Worm (Caenorhabditis elegans): ENCODE data around the gene R11D1.13.

Gene R11D1.13

DNA sequence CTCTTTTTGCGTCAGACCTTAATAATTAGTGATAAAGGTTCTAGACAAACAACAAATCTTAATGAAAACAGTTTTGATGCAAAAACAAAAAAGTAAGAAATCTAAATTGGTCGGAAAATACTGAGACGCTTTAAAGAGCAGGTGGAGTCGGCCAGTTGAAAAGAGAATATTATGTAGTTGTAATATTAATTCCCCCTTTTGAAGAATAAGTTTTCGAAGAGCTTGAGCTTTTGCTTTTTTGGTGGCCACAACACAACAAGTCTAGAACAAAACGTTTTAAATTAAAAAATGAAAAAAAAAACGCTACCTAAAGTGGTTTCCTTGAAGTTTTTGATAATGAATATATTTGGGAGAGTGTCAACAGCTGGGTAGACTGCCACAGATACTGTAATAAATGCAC is 10.5 kb upstream of the R11D1.13 start, which contains the start of gene str-178:
TSS of gene str-178 (minus strand) at position 101 of the 400 bp plus-strand sequence.
- TF ChIP-seq dao-5 (tag; optimal IDR thresholded peaks at IDR 0.05) = no peak
- no peak for TF ChIP-seq him-1 (tag; optimal IDR thresholded peaks at IDR 0.05)
- TF ChIP-seq W03F9.2 (tag; optimal IDR thresholded peaks at IDR 0.05) = no peak

DNA sequence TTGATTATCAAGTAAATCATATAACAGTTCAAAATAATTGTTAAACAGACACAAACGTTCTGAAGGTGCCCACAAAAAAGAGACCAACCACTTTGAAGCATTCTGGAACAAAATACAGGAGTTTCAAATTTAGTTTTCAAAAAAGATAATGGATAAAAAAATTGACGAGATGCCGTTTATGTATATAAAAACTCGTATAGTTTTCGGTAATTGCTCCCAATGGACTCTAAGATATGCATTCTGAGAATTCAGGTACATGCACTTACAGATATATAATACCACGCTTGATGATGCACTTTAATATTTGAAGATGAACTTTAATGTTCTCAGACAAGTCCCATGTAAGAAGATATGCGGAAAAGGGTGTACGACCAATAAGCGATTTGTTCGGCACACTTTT is 8.3 kb upstream of the R11D1.13 start, which contains the start of gene str-181:
TSS of gene str-181 (minus strand) at position 101 of the 400 bp plus-strand sequence.
- TF ChIP-seq W03F9.2 (tag; optimal IDR thresholded peaks at IDR 0.05) = no peak
- TF ChIP-seq him-1 (tag; optimal IDR thresholded peaks at IDR 0.05) = no peak
- TF ChIP-seq dao-5 (tag; optimal IDR thresholded peaks at IDR 0.05) = no peak

- no peak for TF ChIP-seq W03F9.2 (tag; optimal IDR thresholded peaks at IDR 0.05)
- no peak for TF ChIP-seq him-1 (tag; optimal IDR thresholded peaks at IDR 0.05)
- TF ChIP-seq dao-5 (tag; optimal IDR thresholded peaks at IDR 0.05) = no peak
Measured at ce11 chrV:12719713-12720112, 7.2 kb upstream of the R11D1.13 start, which contains the start of gene R11D1.7. Gene R11D1.7, plus strand, starts transcription at chrV:12720013.

DNA sequence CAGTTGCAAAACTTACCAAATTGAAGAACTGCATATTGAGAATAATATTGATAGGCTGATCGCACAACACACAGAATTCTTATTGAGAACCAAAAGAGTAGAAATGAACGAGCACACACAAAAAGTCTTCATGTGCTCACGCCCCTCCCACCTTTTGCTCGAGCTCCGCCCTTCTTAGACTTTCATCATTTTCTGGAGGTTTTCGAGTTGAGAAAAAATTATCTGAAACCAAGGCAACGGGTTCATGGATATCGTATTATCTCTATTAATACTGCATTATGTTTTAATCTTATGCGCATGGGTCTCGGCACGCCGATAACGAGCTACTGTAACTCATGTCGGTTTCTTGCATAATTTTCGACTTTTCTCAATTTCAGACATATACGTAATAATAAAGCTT is 1.1 kb upstream of the R11D1.13 start, which contains the start of gene R11D1.12:
TSS of gene R11D1.12 (minus strand) at position 101 of the 400 bp plus-strand sequence.
- TF ChIP-seq dao-5 (tag; optimal IDR thresholded peaks at IDR 0.05) = no peak
- TF ChIP-seq W03F9.2 (tag; optimal IDR thresholded peaks at IDR 0.05) = no peak
- no peak for TF ChIP-seq him-1 (tag; optimal IDR thresholded peaks at IDR 0.05)

- TF ChIP-seq dao-5 (tag; optimal IDR thresholded peaks at IDR 0.05) (no peak), him-1 (tag; optimal IDR thresholded peaks at IDR 0.05) (peak; percentile 15), W03F9.2 (tag; optimal IDR thresholded peaks at IDR 0.05) (peak; percentile 93)
Measured at ce11 chrV:12728062-12728665, 1.2 kb downstream of the R11D1.13 start, which contains the start of the genes rpl-28 and mrpl-49. Gene rpl-28, minus strand, starts transcription at chrV:12728112. Gene mrpl-49, plus strand, starts transcription at chrV:12728631.

- TF ChIP-seq dao-5 (tag; optimal IDR thresholded peaks at IDR 0.05) (no peak), W03F9.2 (tag; optimal IDR thresholded peaks at IDR 0.05) (no peak), him-1 (tag; optimal IDR thresholded peaks at IDR 0.05) (no peak)
Measured at ce11 chrV:12729220-12729619, 2.3 kb downstream of the R11D1.13 start, which contains the start of gene R11D1.10. Gene R11D1.10, plus strand, starts transcription at chrV:12729520.

DNA sequence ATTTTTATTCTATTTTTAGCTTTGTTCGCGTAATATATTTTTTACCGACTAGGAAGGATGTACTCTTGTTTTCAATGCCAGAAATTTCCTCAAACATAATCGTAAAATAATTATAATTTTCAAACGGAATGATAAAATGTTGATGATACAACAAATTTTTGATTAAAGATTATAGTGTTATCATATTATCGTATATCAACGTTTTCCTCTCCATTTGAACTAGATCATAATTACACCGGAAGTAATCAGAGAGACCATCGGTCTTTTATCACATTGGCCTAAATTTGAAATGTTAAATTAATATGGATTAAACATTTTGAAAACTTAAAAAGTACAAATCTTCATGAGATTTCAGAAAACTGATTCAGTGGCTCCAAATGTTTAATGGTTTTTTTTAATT is 5.8 kb downstream of the R11D1.13 start:
- TF ChIP-seq him-1 (tag; optimal IDR thresholded peaks at IDR 0.05) = no peak
- TF ChIP-seq dao-5 (tag; optimal IDR thresholded peaks at IDR 0.05) = no peak
- no peak for TF ChIP-seq W03F9.2 (tag; optimal IDR thresholded peaks at IDR 0.05)

DNA sequence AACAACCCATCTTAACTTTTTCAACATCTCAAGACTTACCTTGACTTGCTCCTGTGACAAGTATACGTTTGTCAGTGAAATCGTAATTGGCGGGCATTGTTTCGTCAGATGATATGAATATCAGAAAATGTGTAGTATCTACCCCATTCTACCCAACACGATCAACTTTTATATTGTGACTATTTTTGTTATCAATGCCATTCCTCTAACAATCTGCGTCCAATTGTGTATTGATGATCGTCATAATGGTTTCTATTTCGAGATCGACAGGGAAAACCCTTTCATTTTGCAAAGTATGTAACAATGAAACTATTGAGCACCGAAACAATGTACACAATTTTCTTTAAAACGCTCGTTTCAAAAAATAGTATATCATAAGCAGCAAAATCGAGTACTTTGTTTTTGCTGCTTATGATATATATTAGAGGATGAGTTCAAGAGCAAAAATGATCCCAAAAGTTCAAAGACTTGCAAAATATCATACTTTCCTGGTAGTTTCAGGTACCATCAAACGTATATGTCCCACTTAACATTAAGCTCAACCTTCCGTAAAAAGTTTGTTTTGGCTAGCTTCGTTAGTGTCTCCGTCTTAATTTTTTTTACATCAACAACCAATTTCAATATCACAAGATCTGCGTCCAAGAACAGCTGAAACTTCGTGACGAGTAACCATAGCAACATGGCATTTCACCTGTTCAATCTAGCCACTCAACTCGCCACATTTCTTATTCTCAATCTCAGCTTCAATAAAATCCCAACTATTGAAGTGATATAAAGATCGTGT is 6.7 kb downstream of the R11D1.13 start, which contains the start of the genes dhs-21 and xbx-9:
TSS of gene dhs-21 (minus strand) at position 181 of the 784 bp plus-strand sequence.
TSS of gene xbx-9 (plus strand) at position 734 of the 784 bp plus-strand sequence.
- TF ChIP-seq him-1 (tag; optimal IDR thresholded peaks at IDR 0.05) (no peak), W03F9.2 (tag; optimal IDR thresholded peaks at IDR 0.05) (no peak), dao-5 (tag; optimal IDR thresholded peaks at IDR 0.05) (no peak)

- TF ChIP-seq him-1 (tag; optimal IDR thresholded peaks at IDR 0.05) = no peak
- no peak for TF ChIP-seq dao-5 (tag; optimal IDR thresholded peaks at IDR 0.05)
- TF ChIP-seq W03F9.2 (tag; optimal IDR thresholded peaks at IDR 0.05) = no peak
Measured at ce11 chrV:12736166-12736753, 9.3 kb downstream of the R11D1.13 start, which contains the start of gene cky-1. Gene cky-1, plus strand, starts transcription at chrV:12736703.

ce11 chrV:12741684-12742083 is 14.7 kb downstream of the R11D1.13 start, which contains the start of gene hrg-7:
Gene hrg-7, plus strand, starts transcription at chrV:12742041.
- no peak for TF ChIP-seq dao-5 (tag; optimal IDR thresholded peaks at IDR 0.05)
- no peak for TF ChIP-seq W03F9.2 (tag; optimal IDR thresholded peaks at IDR 0.05)
- TF ChIP-seq him-1 (tag; optimal IDR thresholded peaks at IDR 0.05) = no peak

ce11 chrV:12743778-12744502 is 17.0 kb downstream of the R11D1.13 start:
- TF ChIP-seq dao-5 (tag; optimal IDR thresholded peaks at IDR 0.05) = no peak
- no peak for TF ChIP-seq him-1 (tag; optimal IDR thresholded peaks at IDR 0.05)
- no peak for TF ChIP-seq W03F9.2 (tag; optimal IDR thresholded peaks at IDR 0.05)

ce11 chrV:12744979-12745378 is 18.0 kb downstream of the R11D1.13 start, which contains the start of gene C15C8.7:
Gene C15C8.7, minus strand, starts transcription at chrV:12745050.
- TF ChIP-seq dao-5 (tag; optimal IDR thresholded peaks at IDR 0.05) (no peak), W03F9.2 (tag; optimal IDR thresholded peaks at IDR 0.05) (no peak), him-1 (tag; optimal IDR thresholded peaks at IDR 0.05) (no peak)

- TF ChIP-seq dao-5 (tag; optimal IDR thresholded peaks at IDR 0.05) (no peak), W03F9.2 (tag; optimal IDR thresholded peaks at IDR 0.05) (no peak), him-1 (tag; optimal IDR thresholded peaks at IDR 0.05) (no peak)
Measured at ce11 chrV:12747431-12747830, 20.5 kb downstream of the R11D1.13 start, which contains the start of gene C15C8.4. Gene C15C8.4, minus strand, starts transcription at chrV:12747463.
